Fruit fly (Drosophila melanogaster) whole organism, embryonic: ENCODE results near the gene 14-3-3epsilon.
A peak's percentile ranks its signal among the peaks of the same experiment; 100 is the strongest.

ENCODE experiments used
- Aef1 ChIP-seq: fragments of 200-800 bp; sonication (Bioruptor generic); IDR thresholded peaks from 3 replicates; pipeline ENCODE4 v1.3.6; 2022; ENCODE audit warnings: missing biosample characterization, missing genetic modification characterization
- Asciz ChIP-seq: fragments of 200-800 bp; sonication (Bioruptor generic); optimal IDR thresholded peaks from 2 replicates; lab custom pipeline; 2017; ENCODE audit warnings: missing biosample characterization, mild to moderate bottlenecking, missing genetic modification characterization, missing genetic modification reagents
- BtbVII ChIP-seq: fragments of 200-800 bp; sonication (Bioruptor generic); optimal IDR thresholded peaks from 3 replicates; lab custom pipeline; 2017; ENCODE audit warnings: missing biosample characterization, mild to moderate bottlenecking, missing genetic modification characterization
- CG10366 ChIP-seq: fragments of 200-800 bp; sonication (Bioruptor generic); IDR thresholded peaks from 2 replicates; pipeline ENCODE4 v1.3.6; 2022; ENCODE audit warnings: missing biosample characterization, missing genetic modification characterization
- CG11247 ChIP-seq: fragments of 200-800 bp; sonication (Bioruptor generic); IDR thresholded peaks from 2 replicates; pipeline ENCODE4 v1.3.6; 2022; ENCODE audit warnings: missing biosample characterization, missing genetic modification characterization
- CG11696 ChIP-seq: fragments of 200-800 bp; sonication (Bioruptor generic); IDR thresholded peaks from 2 replicates; pipeline ENCODE4 v1.3.6; 2022; ENCODE audit warnings: missing biosample characterization, missing genetic modification characterization
- CG16779 ChIP-seq: fragments of 200-800 bp; sonication (Bioruptor generic); IDR thresholded peaks from 2 replicates; pipeline ENCODE4 v1.3.6; 2022; ENCODE audit warnings: missing biosample characterization, missing genetic modification characterization
- CG17612 ChIP-seq: fragments of 200-800 bp; sonication (Bioruptor generic); IDR thresholded peaks from 2 replicates; pipeline ENCODE4 v1.3.6; 2022; ENCODE audit warnings: missing biosample characterization, missing genetic modification characterization
- CG32532 ChIP-seq: fragments of 200-800 bp; sonication (Bioruptor generic); IDR thresholded peaks from 2 replicates; pipeline ENCODE4 v1.3.6; 2022; ENCODE audit warnings: missing biosample characterization, missing genetic modification characterization
- CG33213 ChIP-seq: fragments of 200-800 bp; sonication (Bioruptor generic); optimal IDR thresholded peaks from 3 replicates; lab custom pipeline; 2016; ENCODE audit warnings: missing biosample characterization, missing genetic modification characterization
- CG33557 ChIP-seq: fragments of 200-800 bp; sonication (Bioruptor generic); optimal IDR thresholded peaks from 2 replicates; lab custom pipeline; 2019; ENCODE audit warnings: missing biosample characterization, mild to moderate bottlenecking, missing genetic modification characterization, moderate library complexity
- CG3995 ChIP-seq: fragments of 200-800 bp; sonication (Bioruptor generic); optimal IDR thresholded peaks from 3 replicates; lab custom pipeline; 2016; ENCODE audit warnings: missing biosample characterization, missing genetic modification characterization
- CG4328 ChIP-seq: fragments of 200-800 bp; sonication (Bioruptor generic); optimal IDR thresholded peaks from 3 replicates; lab custom pipeline; 2017; ENCODE audit warnings: missing biosample characterization, missing genetic modification reagents, missing genetic modification characterization
- CG4820 ChIP-seq: fragments of 200-800 bp; sonication (Bioruptor generic); optimal IDR thresholded peaks from 3 replicates; lab custom pipeline; 2016; ENCODE audit warnings: missing biosample characterization, missing genetic modification characterization
- CG6654 ChIP-seq: fragments of 200-800 bp; sonication (Bioruptor generic); optimal IDR thresholded peaks from 2 replicates; lab custom pipeline; 2017; ENCODE audit warnings: missing biosample characterization, mild to moderate bottlenecking, missing genetic modification characterization
- CG7839 ChIP-seq: fragments of 200-800 bp; sonication (Bioruptor generic); optimal IDR thresholded peaks from 3 replicates; lab custom pipeline; 2018; ENCODE audit warnings: missing biosample characterization, mild to moderate bottlenecking, missing genetic modification characterization, moderate library complexity
- CG9215 ChIP-seq: fragments of 200-800 bp; sonication (Bioruptor generic); IDR thresholded peaks from 2 replicates; pipeline ENCODE4 v1.3.6; 2022; ENCODE audit warnings: missing biosample characterization, missing genetic modification characterization
- CG9727 ChIP-seq: fragments of 200-800 bp; sonication (Bioruptor generic); optimal IDR thresholded peaks from 3 replicates; lab custom pipeline; 2017; ENCODE audit warnings: missing biosample characterization, mild to moderate bottlenecking, missing genetic modification characterization
- CG9817 ChIP-seq: fragments of 200-800 bp; sonication (Bioruptor generic); optimal IDR thresholded peaks from 2 replicates; lab custom pipeline; 2018; ENCODE audit warnings: missing biosample characterization, mild to moderate bottlenecking, missing genetic modification characterization, moderate library complexity
- Ets65A ChIP-seq: fragments of 200-800 bp; sonication (Bioruptor generic); peaks from one replicate; lab custom pipeline; 2016; ENCODE audit warnings: missing biosample characterization, missing genetic modification characterization
- Gsc ChIP-seq: fragments of 200-800 bp; sonication (Bioruptor generic); IDR thresholded peaks from 2 replicates; pipeline ENCODE4 v1.3.6; 2022; ENCODE audit warnings: missing biosample characterization, missing genetic modification characterization
- HLH54F ChIP-seq: fragments of 200-800 bp; sonication (Bioruptor generic); optimal IDR thresholded peaks from 3 replicates; lab custom pipeline; 2016; ENCODE audit warnings: missing biosample characterization, missing genetic modification characterization
- Hey ChIP-seq: fragments of 200-800 bp; sonication (Bioruptor generic); optimal IDR thresholded peaks from 3 replicates; lab custom pipeline; 2018; ENCODE audit warnings: missing biosample characterization, mild to moderate bottlenecking, missing genetic modification characterization
- Hr3 ChIP-seq: fragments of 200-800 bp; sonication (Bioruptor generic); optimal IDR thresholded peaks from 3 replicates; lab custom pipeline; 2016; ENCODE audit warnings: missing biosample characterization, missing genetic modification characterization
- Med ChIP-seq: fragments of 200-800 bp; sonication (Bioruptor generic); peaks from one replicate; lab custom pipeline; 2016; ENCODE audit warnings: missing biosample characterization, missing genetic modification characterization, mild to moderate bottlenecking, inconsistent platforms, moderate library complexity
- NFAT ChIP-seq: fragments of 200-800 bp; sonication (Bioruptor generic); IDR thresholded peaks from 2 replicates; pipeline ENCODE4 v1.3.6; 2022; ENCODE audit warnings: missing biosample characterization, missing genetic modification characterization
- NfI ChIP-seq: fragments of 200-800 bp; sonication (Bioruptor generic); optimal IDR thresholded peaks from 3 replicates; lab custom pipeline; 2018; ENCODE audit warnings: missing biosample characterization, mild to moderate bottlenecking, missing genetic modification characterization, moderate library complexity
- Opbp ChIP-seq: fragments of 200-800 bp; sonication (Bioruptor generic); IDR thresholded peaks from 3 replicates; pipeline ENCODE4 v1.3.6; 2022; ENCODE audit warnings: missing biosample characterization, missing genetic modification characterization; ENCODE audit not compliant: partially characterized antibody
- Pdp1 ChIP-seq, 2 experiments: fragments of 200-800 bp; sonication (Bioruptor generic); optimal IDR thresholded peaks; 3 replicates each; lab custom pipeline; 2016; ENCODE audit warnings: missing biosample characterization in 2 of 2, missing genetic modification characterization in 2 of 2, mild to moderate bottlenecking in 1 of 2, moderate library complexity in 1 of 2
- Sox102F ChIP-seq: fragments of 200-800 bp; sonication (Bioruptor generic); optimal IDR thresholded peaks from 2 replicates; lab custom pipeline; 2018; ENCODE audit warnings: missing biosample characterization, mild to moderate bottlenecking, missing genetic modification characterization, moderate library complexity
- Ssrp ChIP-seq: fragments of 200-800 bp; sonication (Bioruptor generic); optimal IDR thresholded peaks from 2 replicates; lab custom pipeline; 2018; ENCODE audit warnings: missing biosample characterization, mild to moderate bottlenecking, missing genetic modification characterization, moderate library complexity
- Xrp1 ChIP-seq: fragments of 200-800 bp; sonication (Bioruptor generic); IDR thresholded peaks from 2 replicates; pipeline ENCODE4 v1.3.6; 2022; ENCODE audit warnings: missing biosample characterization, missing genetic modification characterization
- ac ChIP-seq: fragments of 200-800 bp; sonication (Bioruptor generic); optimal IDR thresholded peaks from 3 replicates; lab custom pipeline; 2017; ENCODE audit warnings: missing biosample characterization, mild to moderate bottlenecking, missing genetic modification characterization
- ato ChIP-seq: fragments of 200-800 bp; sonication (Bioruptor generic); IDR thresholded peaks from 2 replicates; pipeline ENCODE4 v1.3.6; 2022; ENCODE audit warnings: missing biosample characterization, missing genetic modification characterization; ENCODE audit not compliant: partially characterized antibody
- bab2 ChIP-seq: fragments of 200-800 bp; sonication (Bioruptor generic); optimal IDR thresholded peaks from 2 replicates; lab custom pipeline; 2016; ENCODE audit warnings: missing biosample characterization, missing genetic modification characterization
- br ChIP-seq: fragments of >200 bp; optimal IDR thresholded peaks from 2 replicates; lab custom pipeline; 2017
- cad ChIP-seq: fragments of >200 bp; optimal IDR thresholded peaks from 2 replicates; lab custom pipeline; 2017; ENCODE audit warnings: missing biosample characterization, missing genetic modification characterization
- ci ChIP-seq: fragments of 200-800 bp; sonication (Bioruptor generic); IDR thresholded peaks from 3 replicates; pipeline ENCODE4 v1.3.6; 2022; ENCODE audit warnings: missing biosample characterization, missing genetic modification characterization
- dan ChIP-seq: fragments of 200-800 bp; sonication (Bioruptor generic); IDR thresholded peaks from 2 replicates; pipeline ENCODE4 v1.3.6; 2022; ENCODE audit warnings: missing biosample characterization, missing genetic modification characterization
- dimm ChIP-seq: fragments of 200-800 bp; sonication (Bioruptor generic); IDR thresholded peaks from 2 replicates; pipeline ENCODE4 v1.3.6; 2022; ENCODE audit warnings: missing biosample characterization, missing genetic modification characterization
- dysf ChIP-seq: fragments of 200-800 bp; sonication (Bioruptor generic); IDR thresholded peaks from 3 replicates; pipeline ENCODE4 v1.3.6; 2022; ENCODE audit warnings: missing biosample characterization, missing genetic modification characterization
- esg ChIP-seq: fragments of 200-800 bp; sonication (Bioruptor generic); conservative IDR thresholded peaks from 2 replicates; pipeline ENCODE4 v1.3.6; 2022; ENCODE audit warnings: missing biosample characterization, missing genetic modification characterization
- ewg ChIP-seq: fragments of 200-800 bp; sonication (Bioruptor generic); optimal IDR thresholded peaks from 3 replicates; lab custom pipeline; 2017; ENCODE audit warnings: mild to moderate bottlenecking, missing biosample characterization, missing genetic modification reagents, missing genetic modification characterization
- fd64A ChIP-seq: fragments of 200-800 bp; sonication (Bioruptor generic); optimal IDR thresholded peaks from 3 replicates; lab custom pipeline; 2018; ENCODE audit warnings: missing biosample characterization, mild to moderate bottlenecking, missing genetic modification characterization
- lola ChIP-seq, 3 experiments: fragments of >200 bp in 2 of 3; fragments of 200-800 bp in 1 of 3; sonication (Bioruptor generic) in 1 of 3; optimal IDR thresholded peaks; 2 replicates each; lab custom pipeline; 2017 to 2019; ENCODE audit warnings: missing biosample characterization in 3 of 3, missing genetic modification characterization in 3 of 3, mild to moderate bottlenecking in 1 of 3, moderate library complexity in 1 of 3
- otp ChIP-seq: fragments of 200-800 bp; sonication (Bioruptor generic); IDR thresholded peaks from 3 replicates; pipeline ENCODE4, ENCODE4 v1.3.6; 2022; ENCODE audit warnings: missing biosample characterization, missing genetic modification characterization
- phol ChIP-seq: fragments of 200-800 bp; sonication (Bioruptor generic); optimal IDR thresholded peaks from 3 replicates; lab custom pipeline; 2018; ENCODE audit warnings: missing biosample characterization, mild to moderate bottlenecking, missing genetic modification characterization, moderate library complexity
- seq ChIP-seq: fragments of 200-800 bp; sonication (Bioruptor generic); IDR thresholded peaks from 2 replicates; pipeline ENCODE4 v1.3.6; 2022; ENCODE audit warnings: missing biosample characterization, missing genetic modification characterization
- slbo ChIP-seq: fragments of 200-800 bp; sonication (Bioruptor generic); IDR thresholded peaks from 2 replicates; pipeline ENCODE4 v1.3.6; 2022; ENCODE audit warnings: missing biosample characterization, missing genetic modification characterization
- wor ChIP-seq: fragments of 200-800 bp; sonication (Bioruptor generic); IDR thresholded peaks from 2 replicates; pipeline ENCODE4 v1.3.6; 2022; ENCODE audit warnings: missing biosample characterization, missing genetic modification characterization
- zfh1 ChIP-seq: fragments of 200-800 bp; sonication (Bioruptor generic); IDR thresholded peaks from 3 replicates; pipeline ENCODE4 v1.3.6; 2022; ENCODE audit warnings: missing biosample characterization, missing genetic modification characterization

Gene 14-3-3epsilon

DNA sequence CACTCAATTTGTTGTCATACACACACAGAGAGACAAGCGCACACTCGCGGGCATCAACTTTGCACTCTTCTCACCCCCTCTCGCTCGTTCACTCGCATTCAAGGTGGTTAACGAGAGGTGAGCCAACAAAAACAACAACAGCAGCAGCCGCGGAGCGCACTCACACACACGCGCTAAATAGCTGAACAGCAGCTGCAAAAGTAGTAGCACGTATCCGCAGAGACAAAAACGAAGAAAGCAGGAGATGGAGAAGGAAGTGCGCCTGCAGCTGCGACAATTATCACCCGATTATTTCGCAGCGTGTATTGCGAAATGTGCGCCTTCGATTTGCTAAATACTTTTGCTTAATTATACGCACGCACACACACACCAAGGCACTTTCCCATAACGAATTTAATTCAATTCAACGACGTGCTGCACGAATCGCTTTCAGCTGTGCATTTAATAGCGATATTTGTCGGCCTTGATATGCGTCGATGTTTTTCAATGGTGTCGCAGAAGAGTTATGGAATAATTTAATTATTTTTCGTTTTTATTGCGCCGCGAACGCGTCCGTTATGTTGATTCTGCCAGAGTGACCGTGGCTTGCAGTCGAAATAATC is 56.1 kb downstream of the 14-3-3epsilon start (continued):
- TF ChIP-seq Pdp1 (GFP tag; optimal IDR thresholded peaks at IDR 0.05; lab: Kevin White, UChicago) (no peak), CG4328 (no peak), br (lab: Kevin White, UChicago) (no peak), CG33213 (peak; percentile 40), fd64A (no peak), Aef1 (GFP tag; lab: Robert Waterston, UW) (peak; percentile 72), ac (peak; percentile 89), Opbp (GFP tag; lab: Robert Waterston, UW) (0 out of 3 replicates have a peak, but pooled peaks have one; percentile 18), phol (tag; lab: Kevin White, UChicago) (no peak), CG7839 (peak; percentile 4), esg (no peak), CG32532 (GFP tag; lab: Robert Waterston, UW) (peak; percentile 56), zfh1 (GFP tag; lab: Robert Waterston, UW) (peak; percentile 22; the same call in 1 of the 3 replicates), Sox102F (GFP tag; lab: Kevin White, UChicago) (no peak), CG33557 (GFP tag; lab: Kevin White, UChicago) (no peak), dimm (GFP tag; lab: Robert Waterston, UW) (no peak), Ets65A (GFP tag; lab: Kevin White, UChicago) (peak; percentile 61), Gsc (no peak), CG6654 (GFP tag; lab: Kevin White, UChicago) (no peak), CG10366 (no peak), dysf (peak; percentile 17; the same call in 1 of the 3 replicates), CG9215 (GFP tag; lab: Robert Waterston, UW) (no peak), CG11696 (peak; percentile 98), Asciz (GFP tag; lab: Kevin White, UChicago) (no peak), CG11247 (no peak), BtbVII (GFP tag; lab: Kevin White, UChicago) (peak; percentile 25), bab2 (no peak), Hr3 (GFP tag; lab: Kevin White, UChicago) (no peak), HLH54F (GFP tag; lab: Kevin White, UChicago) (peak; percentile 11), CG4820 (no peak), Med (GFP tag; lab: Kevin White, UChicago) (peak; percentile 92), CG9727 (GFP tag; lab: Kevin White, UChicago) (peak; percentile 6), cad (GFP tag; lab: Kevin White, UChicago) (no peak), Hey (peak; percentile 7), dan (GFP tag; lab: Robert Waterston, UW) (no peak), Ssrp (tag; lab: Kevin White, UChicago) (no peak), Xrp1 (GFP tag; lab: Robert Waterston, UW) (no peak), ci (peak; percentile 65; the same call in 2 of the 3 replicates), ewg (GFP tag; lab: Kevin White, UChicago) (peak; percentile 59), slbo (GFP tag; lab: Robert Waterston, UW) (peak; percentile 38), wor (GFP tag; lab: Robert Waterston, UW) (no peak), CG9817 (tag; lab: Kevin White, UChicago) (peak; percentile 21), NfI (GFP tag; lab: Kevin White, UChicago) (peak; percentile 14), CG17612 (GFP tag; lab: Robert Waterston, UW) (no peak), ato (GFP tag; lab: Robert Waterston, UW) (no peak), otp (GFP tag; lab: Robert Waterston, UW) (peak; percentile 70; the same call in 1 of the 3 replicates), seq (GFP tag; lab: Robert Waterston, UW) (peak; percentile 74), CG16779 (GFP tag; lab: Robert Waterston, UW) (no peak), NFAT (GFP tag; lab: Robert Waterston, UW) (no peak), CG3995 (GFP tag; lab: Kevin White, UChicago) (no peak), lola (GFP tag; optimal IDR thresholded peaks at IDR 0.05; lab: Kevin White, UChicago) (no peak)
